Fruit fly (Drosophila melanogaster) whole organism, embryonic: ENCODE results near the gene CG7387.

Experiments
- Ada2b ChIP-seq: fragments of 200-800 bp; sonication (Bioruptor generic); IDR thresholded peaks from 2 replicates; pipeline ENCODE4 v1.3.6; 2022; ENCODE audit warnings: missing biosample characterization, missing genetic modification characterization
- BEAF-32 ChIP-seq: fragments of 200-800 bp; sonication (Bioruptor generic); optimal IDR thresholded peaks from 3 replicates; lab custom pipeline; 2017; ENCODE audit warnings: missing biosample characterization, missing genetic modification characterization, mild to moderate bottlenecking, moderate library complexity, missing genetic modification reagents
- CG10366 ChIP-seq: fragments of 200-800 bp; sonication (Bioruptor generic); IDR thresholded peaks from 2 replicates; pipeline ENCODE4 v1.3.6; 2022; ENCODE audit warnings: missing biosample characterization, missing genetic modification characterization
- CG12104 ChIP-seq: fragments of 200-800 bp; sonication (Bioruptor generic); optimal IDR thresholded peaks from 3 replicates; lab custom pipeline; 2016; ENCODE audit warnings: missing biosample characterization, missing genetic modification characterization
- CG1529 ChIP-seq: fragments of 200-800 bp; sonication (Bioruptor generic); optimal IDR thresholded peaks from 3 replicates; lab custom pipeline; 2018; ENCODE audit warnings: missing biosample characterization, missing genetic modification characterization
- CG17359 ChIP-seq: fragments of 200-800 bp; sonication (Bioruptor generic); optimal IDR thresholded peaks from 3 replicates; lab custom pipeline; 2018; ENCODE audit warnings: missing biosample characterization, mild to moderate bottlenecking, missing genetic modification characterization, moderate library complexity
- CG17802 ChIP-seq: fragments of 200-800 bp; sonication (Bioruptor generic); optimal IDR thresholded peaks from 2 replicates; lab custom pipeline; 2018; ENCODE audit warnings: missing biosample characterization, mild to moderate bottlenecking, missing genetic modification characterization, moderate library complexity
- CG18011 ChIP-seq: fragments of 200-800 bp; sonication (Bioruptor generic); optimal IDR thresholded peaks from 2 replicates; lab custom pipeline; 2017; ENCODE audit warnings: missing biosample characterization, missing genetic modification characterization, mild to moderate bottlenecking, moderate library complexity, missing genotype
- CG18619 ChIP-seq: fragments of 200-800 bp; sonication (Bioruptor generic); optimal IDR thresholded peaks from 3 replicates; lab custom pipeline; 2017; ENCODE audit warnings: missing biosample characterization, mild to moderate bottlenecking, missing genetic modification characterization
- CG31365 ChIP-seq: fragments of 200-800 bp; sonication (Bioruptor generic); optimal IDR thresholded peaks from 2 replicates; lab custom pipeline; 2018; ENCODE audit warnings: missing biosample characterization, mild to moderate bottlenecking, missing genetic modification characterization
- CG3838 ChIP-seq: fragments of 200-800 bp; sonication (Bioruptor generic); optimal IDR thresholded peaks from 3 replicates; lab custom pipeline; 2016; ENCODE audit warnings: missing biosample characterization, missing genetic modification characterization
- CG3847 ChIP-seq: fragments of 200-800 bp; sonication (Bioruptor generic); IDR thresholded peaks from 2 replicates; pipeline ENCODE4 v1.3.6; 2022; ENCODE audit warnings: missing biosample characterization, missing genetic modification characterization
- CG4424 ChIP-seq: fragments of 200-800 bp; sonication (Bioruptor generic); optimal IDR thresholded peaks from 3 replicates; lab custom pipeline; 2016; ENCODE audit warnings: missing biosample characterization, missing genetic modification characterization
- CG6683 ChIP-seq: fragments of 200-800 bp; sonication (Bioruptor generic); optimal IDR thresholded peaks from 2 replicates; lab custom pipeline; 2017; ENCODE audit warnings: missing biosample characterization, mild to moderate bottlenecking, missing genetic modification characterization, missing genetic modification reagents
- CG7271 ChIP-seq: fragments of 200-800 bp; sonication (Bioruptor generic); optimal IDR thresholded peaks from 2 replicates; lab custom pipeline; 2018; ENCODE audit warnings: missing biosample characterization, mild to moderate bottlenecking, missing genetic modification characterization, moderate library complexity
- CG7556 ChIP-seq: fragments of 200-800 bp; sonication (Bioruptor generic); optimal IDR thresholded peaks from 2 replicates; lab custom pipeline; 2017; ENCODE audit warnings: missing biosample characterization, mild to moderate bottlenecking, missing genetic modification characterization
- CG7786 ChIP-seq: fragments of 200-800 bp; sonication (Bioruptor generic); optimal IDR thresholded peaks from 2 replicates; lab custom pipeline; 2016; ENCODE audit warnings: missing biosample characterization, missing genetic modification characterization
- CG8478 ChIP-seq: fragments of >200 bp; optimal IDR thresholded peaks from 2 replicates; lab custom pipeline; 2018
- Dek ChIP-seq: fragments of 200-800 bp; sonication (Bioruptor generic); optimal IDR thresholded peaks from 3 replicates; lab custom pipeline; 2019; ENCODE audit warnings: missing biosample characterization, mild to moderate bottlenecking, missing genetic modification characterization, moderate library complexity
- E2f2 ChIP-seq: fragments of 200-800 bp; sonication (Bioruptor generic); IDR thresholded peaks from 2 replicates; pipeline ENCODE4 v1.3.6; 2022; ENCODE audit warnings: missing biosample characterization, missing genetic modification characterization
- Hr39 ChIP-seq: fragments of >200 bp; optimal IDR thresholded peaks from 2 replicates; lab custom pipeline; 2017
- Lpt ChIP-seq: fragments of >200 bp; optimal IDR thresholded peaks from 2 replicates; lab custom pipeline; 2018; ENCODE audit warnings: missing biosample characterization, missing genetic modification characterization
- MBD-R2 ChIP-seq: fragments of 200-800 bp; sonication (Bioruptor generic); IDR thresholded peaks from 2 replicates; pipeline ENCODE4 v1.3.6; 2022; ENCODE audit warnings: missing biosample characterization, missing genetic modification characterization
- Nf-YB ChIP-seq: fragments of 200-800 bp; sonication (Bioruptor generic); optimal IDR thresholded peaks from 3 replicates; lab custom pipeline; 2019; ENCODE audit warnings: missing biosample characterization, mild to moderate bottlenecking, missing genetic modification characterization, moderate library complexity
- YL-1 ChIP-seq: fragments of 200-800 bp; sonication (Bioruptor generic); optimal IDR thresholded peaks from 3 replicates; lab custom pipeline; 2017; ENCODE audit warnings: missing biosample characterization, mild to moderate bottlenecking, missing genetic modification characterization
- ab ChIP-seq: fragments of 200-800 bp; sonication (Bioruptor generic); optimal IDR thresholded peaks from 2 replicates; lab custom pipeline; 2016; ENCODE audit warnings: missing biosample characterization, missing genetic modification characterization
- az2 ChIP-seq: fragments of 200-800 bp; sonication (Bioruptor generic); optimal IDR thresholded peaks from 3 replicates; lab custom pipeline; 2016; ENCODE audit warnings: missing biosample characterization, missing genetic modification characterization
- chm ChIP-seq: fragments of 200-800 bp; sonication (Bioruptor generic); IDR thresholded peaks from 2 replicates; pipeline ENCODE4 v1.3.6; 2022; ENCODE audit warnings: missing biosample characterization, missing genetic modification characterization
- chn ChIP-seq: fragments of 200-800 bp; sonication (Bioruptor generic); optimal IDR thresholded peaks from 2 replicates; lab custom pipeline; 2016; ENCODE audit warnings: missing biosample characterization, missing genetic modification characterization
- crp ChIP-seq, 2 experiments: fragments of 200-800 bp; sonication (Bioruptor generic); optimal IDR thresholded peaks; 2 replicates in 1 of 2; 3 replicates in 1 of 2; lab custom pipeline; 2017; ENCODE audit warnings: missing biosample characterization in 2 of 2, missing genetic modification characterization in 2 of 2, mild to moderate bottlenecking in 1 of 2, moderate library complexity in 1 of 2
- dan ChIP-seq: fragments of 200-800 bp; sonication (Bioruptor generic); IDR thresholded peaks from 2 replicates; pipeline ENCODE4 v1.3.6; 2022; ENCODE audit warnings: missing biosample characterization, missing genetic modification characterization
- dmrt11E ChIP-seq: fragments of 200-800 bp; sonication (Bioruptor generic); optimal IDR thresholded peaks from 3 replicates; lab custom pipeline; 2018; ENCODE audit warnings: missing biosample characterization, mild to moderate bottlenecking, missing genetic modification characterization, moderate library complexity
- esg ChIP-seq: fragments of 200-800 bp; sonication (Bioruptor generic); conservative IDR thresholded peaks from 2 replicates; pipeline ENCODE4 v1.3.6; 2022; ENCODE audit warnings: missing biosample characterization, missing genetic modification characterization
- fd64A ChIP-seq: fragments of 200-800 bp; sonication (Bioruptor generic); optimal IDR thresholded peaks from 3 replicates; lab custom pipeline; 2018; ENCODE audit warnings: missing biosample characterization, mild to moderate bottlenecking, missing genetic modification characterization
- grau ChIP-seq: fragments of 200-800 bp; optimal IDR thresholded peaks from 3 replicates; lab custom pipeline; 2019; ENCODE audit warnings: missing biosample characterization, mild to moderate bottlenecking, missing genetic modification characterization, moderate library complexity
- lilli ChIP-seq: fragments of 200-800 bp; sonication (Bioruptor generic); optimal IDR thresholded peaks from 3 replicates; lab custom pipeline; 2016; ENCODE audit warnings: missing biosample characterization, missing genetic modification characterization
- lola ChIP-seq, 3 experiments: fragments of >200 bp in 2 of 3; fragments of 200-800 bp in 1 of 3; sonication (Bioruptor generic) in 1 of 3; optimal IDR thresholded peaks; 2 replicates each; lab custom pipeline; 2017 to 2019; ENCODE audit warnings: missing biosample characterization in 3 of 3, missing genetic modification characterization in 3 of 3, mild to moderate bottlenecking in 1 of 3, moderate library complexity in 1 of 3
- mam ChIP-seq: fragments of 200-800 bp; sonication (Bioruptor generic); optimal IDR thresholded peaks from 3 replicates; lab custom pipeline; 2016; ENCODE audit warnings: missing biosample characterization, missing genetic modification characterization
- nmo ChIP-seq: fragments of 200-800 bp; sonication (Bioruptor generic); optimal IDR thresholded peaks from 2 replicates; lab custom pipeline; 2018; ENCODE audit warnings: missing biosample characterization, mild to moderate bottlenecking, missing genetic modification characterization, moderate library complexity
- pho ChIP-seq: fragments of 200-800 bp; sonication (Bioruptor generic); optimal IDR thresholded peaks from 2 replicates; lab custom pipeline; 2016; ENCODE audit warnings: missing biosample characterization, missing genetic modification characterization
- phol ChIP-seq: fragments of 200-800 bp; sonication (Bioruptor generic); optimal IDR thresholded peaks from 3 replicates; lab custom pipeline; 2018; ENCODE audit warnings: missing biosample characterization, mild to moderate bottlenecking, missing genetic modification characterization, moderate library complexity
- pnt ChIP-seq: fragments of 200-800 bp; sonication (Bioruptor generic); optimal IDR thresholded peaks from 3 replicates; lab custom pipeline; 2016; ENCODE audit warnings: missing biosample characterization, missing genetic modification characterization
- row ChIP-seq: fragments of 200-800 bp; sonication (Bioruptor generic); IDR thresholded peaks from 3 replicates; pipeline ENCODE4 v1.3.6; 2022; ENCODE audit warnings: missing biosample characterization, missing genetic modification characterization
- seq ChIP-seq: fragments of 200-800 bp; sonication (Bioruptor generic); IDR thresholded peaks from 2 replicates; pipeline ENCODE4 v1.3.6; 2022; ENCODE audit warnings: missing biosample characterization, missing genetic modification characterization
- sisA ChIP-seq: fragments of 200-800 bp; sonication (Bioruptor generic); IDR thresholded peaks from 2 replicates; pipeline ENCODE4 v1.3.6; 2022; ENCODE audit warnings: missing biosample characterization, missing genetic modification characterization
- stwl ChIP-seq: fragments of 200-800 bp; sonication (Bioruptor generic); optimal IDR thresholded peaks from 3 replicates; lab custom pipeline; 2018; ENCODE audit warnings: missing biosample characterization, mild to moderate bottlenecking, missing genetic modification characterization, moderate library complexity
- sug ChIP-seq: fragments of 200-800 bp; optimal IDR thresholded peaks from 2 replicates; lab custom pipeline; 2019; ENCODE audit warnings: missing biosample characterization, mild to moderate bottlenecking, missing genetic modification characterization, moderate library complexity
- tin ChIP-seq: fragments of 200-800 bp; sonication (Bioruptor generic); optimal IDR thresholded peaks from 3 replicates; lab custom pipeline; 2016; ENCODE audit warnings: missing biosample characterization, missing genetic modification characterization
- tna ChIP-seq: fragments of 200-800 bp; sonication (Bioruptor generic); IDR thresholded peaks from 2 replicates; pipeline ENCODE4 v1.3.6; 2022; ENCODE audit warnings: missing biosample characterization, missing genetic modification characterization; ENCODE audit not compliant: partially characterized antibody
- vnd ChIP-seq: fragments of 200-800 bp; sonication (Bioruptor generic); IDR thresholded peaks from 3 replicates; pipeline ENCODE4 v1.3.6; 2022; ENCODE audit warnings: missing biosample characterization, missing genetic modification characterization; ENCODE audit not compliant: partially characterized antibody

CG7387 gene

dm6 chr3L:8177795-8178564 lies 14.9 kb downstream of the CG7387 start, which contains the start of gene Nmt (continued):
- TF ChIP-seq CG3847: peak; percentile 25
- TF ChIP-seq seq (GFP tag; lab: Robert Waterston, UW): no peak
- TF ChIP-seq CG10366: peak; percentile 70
- no peak for TF ChIP-seq Lpt (GFP tag; lab: Kevin White, UChicago)
- TF ChIP-seq CG7271 (tag; lab: Kevin White, UChicago): no peak
- TF ChIP-seq crp (GFP tag; optimal IDR thresholded peaks at IDR 0.05; lab: Kevin White, UChicago): peak; percentile 25 to 90
- peak; percentile 86 for TF ChIP-seq E2f2 (GFP tag; lab: Robert Waterston, UW)
- TF ChIP-seq CG7556: no peak
- peak; percentile 69 for TF ChIP-seq vnd (GFP tag; lab: Robert Waterston, UW)
- TF ChIP-seq CG6683: no peak
- TF ChIP-seq az2 (GFP tag; lab: Kevin White, UChicago): peak; percentile 5
- no peak for TF ChIP-seq CG8478 (lab: Kevin White, UChicago)
- no peak for TF ChIP-seq ab (GFP tag; lab: Kevin White, UChicago)
- TF ChIP-seq chn (GFP tag; lab: Kevin White, UChicago): no peak
- peak; percentile 84 for TF ChIP-seq BEAF-32
- no peak for TF ChIP-seq CG17802
- TF ChIP-seq sisA: peak; percentile 43
- no peak for TF ChIP-seq CG1529 (GFP tag; lab: Kevin White, UChicago)
- TF ChIP-seq CG17359 (tag; lab: Kevin White, UChicago): peak; percentile 26
- TF ChIP-seq sug: no peak
- TF ChIP-seq Dek (tag; lab: Kevin White, UChicago): peak; percentile 17
- peak; percentile 10 for TF ChIP-seq phol (tag; lab: Kevin White, UChicago)
- peak; percentile 91 for TF ChIP-seq grau (tag; lab: Kevin White, UChicago)
- TF ChIP-seq dan: no peak
- TF ChIP-seq tna (GFP tag; lab: Robert Waterston, UW): peak; percentile 53; the same call in 1 of the 2 replicates
- peak; percentile 81 for TF ChIP-seq MBD-R2
- no peak for TF ChIP-seq CG18011
- no peak for TF ChIP-seq tin
- peak; percentile 6 for TF ChIP-seq dmrt11E
- TF ChIP-seq Ada2b (GFP tag; lab: Robert Waterston, UW): 0 out of 2 replicates have a peak, but pooled peaks have one; percentile 36
- TF ChIP-seq CG3838 (GFP tag; lab: Kevin White, UChicago): no peak
- no peak for TF ChIP-seq pnt (GFP tag; lab: Kevin White, UChicago)
- TF ChIP-seq CG4424 (GFP tag; lab: Kevin White, UChicago): peak; percentile 27
- TF ChIP-seq pho (GFP tag; lab: Kevin White, UChicago): peak; percentile 7
- TF ChIP-seq lilli (GFP tag; lab: Kevin White, UChicago): peak; percentile 59
- peak; percentile 25 for TF ChIP-seq YL-1 (GFP tag; lab: Kevin White, UChicago)
- TF ChIP-seq stwl: peak; percentile 52
- peak; percentile 6 for TF ChIP-seq CG7786 (GFP tag; lab: Kevin White, UChicago)
- TF ChIP-seq chm: 0 out of 2 replicates have a peak, but pooled peaks have one; percentile 25
- peak; percentile 42; the same call in 1 of the 2 replicates for TF ChIP-seq esg
- peak; percentile 38 for TF ChIP-seq mam (GFP tag; lab: Kevin White, UChicago)
- TF ChIP-seq Hr39 (lab: Kevin White, UChicago): no peak
- no peak for TF ChIP-seq CG31365 (tag; lab: Kevin White, UChicago)
- no peak for TF ChIP-seq CG18619 (GFP tag; lab: Kevin White, UChicago)
- peak in 1 of 3 experiments; percentile 5 for TF ChIP-seq lola (GFP tag; optimal IDR thresholded peaks at IDR 0.05; lab: Kevin White, UChicago)
- TF ChIP-seq row (GFP tag; lab: Robert Waterston, UW): peak; percentile 71
- TF ChIP-seq fd64A (GFP tag; lab: Kevin White, UChicago): no peak
- no peak for TF ChIP-seq CG12104 (GFP tag; lab: Kevin White, UChicago)
- no peak for TF ChIP-seq Nf-YB (GFP tag; lab: Kevin White, UChicago)
- TF ChIP-seq nmo (GFP tag; lab: Kevin White, UChicago): no peak
